Fruit fly (Drosophila melanogaster): ENCODE measurements around the gene CG9259.

DNA sequence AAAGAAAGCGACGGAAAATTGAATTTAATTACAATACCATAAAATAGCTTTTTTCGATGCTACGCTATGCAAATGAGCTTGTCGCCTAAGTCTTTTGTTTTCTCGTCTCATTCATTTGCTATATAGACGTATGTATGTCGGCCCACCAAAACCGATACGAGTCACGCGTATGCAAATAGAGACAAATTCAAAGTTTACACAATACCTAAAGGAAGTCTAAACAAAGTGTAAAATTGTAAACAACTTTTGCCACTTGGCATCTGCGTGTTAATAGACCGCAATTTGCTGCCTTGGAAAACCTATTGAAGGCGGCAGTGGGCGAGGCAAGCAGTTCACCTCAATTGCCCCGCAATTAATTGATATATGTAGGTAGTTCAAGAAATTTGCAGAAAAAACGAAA lies 26.6 kb upstream of the CG9259 start:
- TF ChIP-seq cic (GFP tag; optimal IDR thresholded peaks at IDR 0.05): no peak
- no peak for TF ChIP-seq tj (GFP tag; optimal IDR thresholded peaks at IDR 0.05)
- no peak for TF ChIP-seq Clk (GFP tag; optimal IDR thresholded peaks at IDR 0.05)
- TF ChIP-seq ovo (GFP tag; optimal IDR thresholded peaks at IDR 0.05): no peak
- TF ChIP-seq toe (GFP tag; optimal IDR thresholded peaks at IDR 0.05): no peak
- TF ChIP-seq bab1 (GFP tag; optimal IDR thresholded peaks at IDR 0.05): no peak
- no peak for TF ChIP-seq CG7101 (tag; optimal IDR thresholded peaks at IDR 0.05)
- no peak for TF ChIP-seq Hr96 (GFP tag; optimal IDR thresholded peaks at IDR 0.05)
- no peak for TF ChIP-seq CG12768 (GFP tag; optimal IDR thresholded peaks at IDR 0.05)
- no peak for TF ChIP-seq CG14711 (tag; optimal IDR thresholded peaks at IDR 0.05)
- no peak for TF ChIP-seq CG5204 (GFP tag; optimal IDR thresholded peaks at IDR 0.05)

All from whole organism, adult.